Fruit fly (Drosophila melanogaster): ENCODE results near the gene CG1146.

The CG1146 gene

dm6 chr3L:2501764-2502163, 13.2 kb downstream of the CG1146 start (continued):
- TF ChIP-seq slbo (GFP tag; IDR thresholded peaks at IDR 0.05) (peak; percentile 90), kay (GFP tag; optimal IDR thresholded peaks at IDR 0.05) (peak; percentile 6), lilli (GFP tag; optimal IDR thresholded peaks at IDR 0.05) (peak; percentile 88), CG11696 (GFP tag; IDR thresholded peaks at IDR 0.05) (0 out of 2 replicates have a peak, but pooled peaks have one; percentile 38), CG10654 (GFP tag; optimal IDR thresholded peaks at IDR 0.05) (peak; percentile 32), Dfd (GFP tag; optimal IDR thresholded peaks at IDR 0.05) (no peak), CG12236 (GFP tag; optimal IDR thresholded peaks at IDR 0.05) (no peak), CG12299 (tag; optimal IDR thresholded peaks at IDR 0.05) (no peak), Dp (GFP tag; optimal IDR thresholded peaks at IDR 0.05) (no peak), Hr51 (GFP tag; optimal IDR thresholded peaks at IDR 0.05) (peak in 1 of 2 experiments; percentile 53), org-1 (GFP tag; optimal IDR thresholded peaks at IDR 0.05) (no peak), dimm (GFP tag; IDR thresholded peaks at IDR 0.05) (0 out of 2 replicates have a peak, but pooled peaks have one; percentile 10), disco-r (GFP tag; optimal IDR thresholded peaks at IDR 0.05) (peak; percentile 23), vvl (GFP tag; IDR thresholded peaks at IDR 0.05) (peak; percentile 76), CG33213 (GFP tag; optimal IDR thresholded peaks at IDR 0.05) (peak; percentile 26), CG8924 (tag; optimal IDR thresholded peaks at IDR 0.05) (peak; percentile 66), CG4854 (GFP tag; optimal IDR thresholded peaks at IDR 0.05) (peak; percentile 64), ems (GFP tag; optimal IDR thresholded peaks at IDR 0.05) (peak; percentile 57), ttk (GFP tag; IDR thresholded peaks at IDR 0.05) (peak; percentile 55), Nf-YC (tag; optimal IDR thresholded peaks at IDR 0.05) (peak; percentile 87), nom (GFP tag; optimal IDR thresholded peaks at IDR 0.05) (no peak), nerfin-2 (GFP tag; IDR thresholded peaks at IDR 0.05; ENCODE audit: partially characterized antibody) (no peak), bigmax (GFP tag; optimal IDR thresholded peaks at IDR 0.05) (no peak), D19B (GFP tag; optimal IDR thresholded peaks at IDR 0.05) (peak; percentile 70), unc-4 (GFP tag; IDR thresholded peaks at IDR 0.05; ENCODE audit: partially characterized antibody) (no peak), Deaf1 (tag; optimal IDR thresholded peaks at IDR 0.05) (peak; percentile 43), ara (GFP tag; IDR thresholded peaks at IDR 0.05) (peak; percentile 28; the same call in 1 of the 2 replicates), ac (GFP tag; optimal IDR thresholded peaks at IDR 0.05) (no peak), CG8290 (GFP tag; optimal IDR thresholded peaks at IDR 0.05) (no peak), CG8290 (tag; optimal IDR thresholded peaks at IDR 0.05) (no peak), lola (GFP tag; optimal IDR thresholded peaks at IDR 0.05) (no peak), Rx (GFP tag; IDR thresholded peaks at IDR 0.05) (no peak), pum (GFP tag; optimal IDR thresholded peaks at IDR 0.05) (no peak), CG7987 (GFP tag; optimal IDR thresholded peaks at IDR 0.05) (no peak), CG15514 (GFP tag; optimal IDR thresholded peaks at IDR 0.05) (peak; percentile 67), CG3065 (GFP tag; optimal IDR thresholded peaks at IDR 0.05) (no peak), HLH54F (GFP tag; optimal IDR thresholded peaks at IDR 0.05) (peak; percentile 46), Taf1 (GFP tag; IDR thresholded peaks at IDR 0.05) (peak; percentile 79), gce (GFP tag; IDR thresholded peaks at IDR 0.05) (no peak), repo (GFP tag; optimal IDR thresholded peaks at IDR 0.05) (no peak), chinmo (GFP tag; IDR thresholded peaks at IDR 0.05; ENCODE audit: partially characterized antibody) (no peak), Fer3 (tag; optimal IDR thresholded peaks at IDR 0.05) (peak; percentile 76), YL-1 (GFP tag; optimal IDR thresholded peaks at IDR 0.05) (no peak), Ptx1 (GFP tag; IDR thresholded peaks at IDR 0.05) (peak; percentile 74), pfk (GFP tag; optimal IDR thresholded peaks at IDR 0.05) (no peak), D (optimal IDR thresholded peaks at IDR 0.05) (no peak), D (GFP tag; optimal IDR thresholded peaks at IDR 0.05) (no peak), CG30431 (GFP tag; optimal IDR thresholded peaks at IDR 0.05) (no peak), CG10267 (tag; optimal IDR thresholded peaks at IDR 0.05) (peak; percentile 13), Fer2 (tag; optimal IDR thresholded peaks at IDR 0.05) (no peak), CG31224 (GFP tag; IDR thresholded peaks at IDR 0.05) (peak; percentile 58; the same call in 1 of the 2 replicates), CG1529 (GFP tag; optimal IDR thresholded peaks at IDR 0.05) (no peak)
